Fruit fly (Drosophila melanogaster) whole organism, adult: Measurements from ENCODE around the gene Ssb-c31a.

Experiments
- CG11617 ChIP-seq: fragments of 200-800 bp; sonication (Bioruptor generic); optimal IDR thresholded peaks from 2 replicates; lab custom pipeline; 2017; ENCODE audit warnings: mild to moderate bottlenecking, missing biosample characterization, missing genetic modification reagents, missing genetic modification characterization
- CG12768 ChIP-seq: fragments of 200-800 bp; sonication (Bioruptor generic); optimal IDR thresholded peaks from 2 replicates; lab custom pipeline; 2017; ENCODE audit warnings: missing biosample characterization, missing genetic modification characterization, mild to moderate bottlenecking, moderate library complexity, missing genetic modification reagents
- CG14711 ChIP-seq: fragments of 200-800 bp; sonication (Bioruptor generic); optimal IDR thresholded peaks from 2 replicates; lab custom pipeline; 2018; ENCODE audit warnings: missing biosample characterization, mild to moderate bottlenecking, missing genetic modification characterization, moderate library complexity
- CG1620 ChIP-seq: fragments of 200-800 bp; sonication (Bioruptor generic); optimal IDR thresholded peaks from 2 replicates; lab custom pipeline; 2016; ENCODE audit warnings: missing biosample characterization, missing genetic modification characterization
- CG33017 ChIP-seq: fragments of 200-800 bp; sonication (Bioruptor generic); optimal IDR thresholded peaks from 2 replicates; lab custom pipeline; 2018; ENCODE audit warnings: missing biosample characterization, mild to moderate bottlenecking, missing genetic modification characterization, moderate library complexity
- CG5204 ChIP-seq: fragments of 200-800 bp; sonication (Bioruptor generic); optimal IDR thresholded peaks from 2 replicates; lab custom pipeline; 2016; ENCODE audit warnings: missing biosample characterization, missing genetic modification characterization
- CG7045 ChIP-seq: fragments of 200-800 bp; sonication (Bioruptor generic); optimal IDR thresholded peaks from 2 replicates; lab custom pipeline; 2017; ENCODE audit warnings: missing biosample characterization, mild to moderate bottlenecking, missing genetic modification characterization
- CG7101 ChIP-seq: fragments of 200-800 bp; sonication (Bioruptor generic); optimal IDR thresholded peaks from 2 replicates; lab custom pipeline; 2018; ENCODE audit warnings: missing biosample characterization, mild to moderate bottlenecking, missing genetic modification characterization, moderate library complexity
- Clk ChIP-seq: fragments of 200-800 bp; sonication (Bioruptor generic); optimal IDR thresholded peaks from 2 replicates; lab custom pipeline; 2017; ENCODE audit warnings: missing biosample characterization, missing genetic modification characterization
- Crg-1 ChIP-seq: fragments of 200-800 bp; sonication (Bioruptor generic); optimal IDR thresholded peaks from 2 replicates; lab custom pipeline; 2016; ENCODE audit warnings: missing biosample characterization, missing genetic modification characterization
- Hr96 ChIP-seq: fragments of 200-800 bp; sonication (Bioruptor generic); optimal IDR thresholded peaks from 2 replicates; lab custom pipeline; 2016; ENCODE audit warnings: missing biosample characterization, missing genetic modification characterization
- Mnt ChIP-seq: fragments of 200-800 bp; sonication (Bioruptor generic); optimal IDR thresholded peaks from 2 replicates; lab custom pipeline; 2016; ENCODE audit warnings: missing biosample characterization, mild to moderate bottlenecking, missing genetic modification characterization
- bab1 ChIP-seq: fragments of 200-800 bp; sonication (Bioruptor generic); optimal IDR thresholded peaks from 3 replicates; lab custom pipeline; 2019; ENCODE audit warnings: missing biosample characterization, mild to moderate bottlenecking, missing genetic modification characterization, moderate library complexity
- cic ChIP-seq: fragments of 200-800 bp; sonication (Bioruptor generic); optimal IDR thresholded peaks from 2 replicates; lab custom pipeline; 2017; ENCODE audit warnings: missing biosample characterization, mild to moderate bottlenecking, missing genetic modification characterization, moderate library complexity
- cnc ChIP-seq, 2 experiments: fragments of >200 bp; optimal IDR thresholded peaks; 2 replicates each; lab custom pipeline; 2017
- kay ChIP-seq: fragments of 200-800 bp; sonication (Bioruptor generic); peaks from one replicate; lab custom pipeline; 2016; ENCODE audit warnings: missing biosample characterization, missing genetic modification characterization, borderline replicate concordance
- ovo ChIP-seq: fragments of 200-800 bp; sonication (Bioruptor generic); optimal IDR thresholded peaks from 2 replicates; lab custom pipeline; 2016; ENCODE audit warnings: missing biosample characterization, missing genetic modification characterization
- pad ChIP-seq: fragments of 200-800 bp; sonication (Bioruptor generic); optimal IDR thresholded peaks from 3 replicates; lab custom pipeline; 2017; ENCODE audit warnings: missing biosample characterization, missing genetic modification characterization, mild to moderate bottlenecking, moderate library complexity, missing genetic modification reagents
- tj ChIP-seq: fragments of 200-800 bp; sonication (Bioruptor generic); optimal IDR thresholded peaks from 3 replicates; lab custom pipeline; 2017; ENCODE audit warnings: missing biosample characterization, mild to moderate bottlenecking, missing genetic modification characterization, moderate library complexity
- toe ChIP-seq: fragments of 200-800 bp; sonication (Bioruptor generic); optimal IDR thresholded peaks from 2 replicates; lab custom pipeline; 2016; ENCODE audit warnings: missing biosample characterization, missing genetic modification characterization

The Ssb-c31a gene

dm6 chr2L:8211070-8211469 lies at the start of gene Ssb-c31a:
TSS of gene Ssb-c31a (plus strand) at chr2L:8211347.
- TF ChIP-seq cnc (optimal IDR thresholded peaks at IDR 0.05; lab: Kevin White, UChicago) (no peak), CG33017 (tag; lab: Kevin White, UChicago) (peak; percentile 72), cic (GFP tag; lab: Kevin White, UChicago) (peak; percentile 50), kay (GFP tag; lab: Kevin White, UChicago) (peak; percentile 94), Hr96 (GFP tag; lab: Kevin White, UChicago) (peak; percentile 75), CG7045 (peak; percentile 74), CG7101 (tag; lab: Kevin White, UChicago) (peak; percentile 83), CG5204 (GFP tag; lab: Kevin White, UChicago) (peak; percentile 87), tj (GFP tag; lab: Kevin White, UChicago) (peak; percentile 69), pad (peak; percentile 69), CG12768 (GFP tag; lab: Kevin White, UChicago) (peak; percentile 81), Mnt (GFP tag; lab: Kevin White, UChicago) (peak; percentile 76), toe (GFP tag; lab: Kevin White, UChicago) (peak; percentile 87), CG11617 (GFP tag; lab: Kevin White, UChicago) (peak; percentile 74), Clk (GFP tag; lab: Kevin White, UChicago) (peak; percentile 42), ovo (GFP tag; lab: Kevin White, UChicago) (peak; percentile 55), Crg-1 (GFP tag; lab: Kevin White, UChicago) (peak; percentile 91), bab1 (GFP tag; lab: Kevin White, UChicago) (peak; percentile 71), CG1620 (GFP tag; lab: Kevin White, UChicago) (peak; percentile 88), CG14711 (tag; lab: Kevin White, UChicago) (peak; percentile 61)

- TF ChIP-seq kay (GFP tag; lab: Kevin White, UChicago) (no peak), bab1 (GFP tag; lab: Kevin White, UChicago) (no peak), CG1620 (GFP tag; lab: Kevin White, UChicago) (no peak), Mnt (GFP tag; lab: Kevin White, UChicago) (no peak), toe (GFP tag; lab: Kevin White, UChicago) (no peak), pad (no peak), CG33017 (tag; lab: Kevin White, UChicago) (no peak), Clk (GFP tag; lab: Kevin White, UChicago) (no peak), CG12768 (GFP tag; lab: Kevin White, UChicago) (no peak), cnc (optimal IDR thresholded peaks at IDR 0.05; lab: Kevin White, UChicago) (no peak)
These were observed 49.2 kb upstream of the Ssb-c31a start for dm6 chr2L:8161994-8162306.

dm6 chr2L:8162307-8163024 lies 48.7 kb upstream of the Ssb-c31a start, which contains the start of gene Acbp1:
TSS of gene Acbp1 (minus strand) at chr2L:8162452.
- peak; percentile 100 for TF ChIP-seq CG11617 (GFP tag; lab: Kevin White, UChicago)
- TF ChIP-seq ovo (GFP tag; lab: Kevin White, UChicago) = peak; percentile 88
- peak; percentile 95 for TF ChIP-seq Hr96 (GFP tag; lab: Kevin White, UChicago)
- TF ChIP-seq CG33017 (tag; lab: Kevin White, UChicago) = peak; percentile 99
- peak; percentile 99 for TF ChIP-seq bab1 (GFP tag; lab: Kevin White, UChicago)
- peak; percentile 95 for TF ChIP-seq CG5204 (GFP tag; lab: Kevin White, UChicago)
- peak; percentile 92 for TF ChIP-seq CG14711 (tag; lab: Kevin White, UChicago)
- peak; percentile 95 for TF ChIP-seq Clk (GFP tag; lab: Kevin White, UChicago)
- peak; percentile 98 for TF ChIP-seq CG7045
- TF ChIP-seq CG1620 (GFP tag; lab: Kevin White, UChicago) = peak; percentile 85
- TF ChIP-seq Crg-1 (GFP tag; lab: Kevin White, UChicago) = peak; percentile 87
- TF ChIP-seq pad = peak; percentile 87
- TF ChIP-seq CG7101 (tag; lab: Kevin White, UChicago) = peak; percentile 97
- peak; percentile 92 for TF ChIP-seq kay (GFP tag; lab: Kevin White, UChicago)
- TF ChIP-seq cnc (optimal IDR thresholded peaks at IDR 0.05; lab: Kevin White, UChicago) = no peak
- TF ChIP-seq tj (GFP tag; lab: Kevin White, UChicago) = peak; percentile 90
- peak; percentile 97 for TF ChIP-seq toe (GFP tag; lab: Kevin White, UChicago)
- peak; percentile 92 for TF ChIP-seq Mnt (GFP tag; lab: Kevin White, UChicago)
- peak; percentile 91 for TF ChIP-seq cic (GFP tag; lab: Kevin White, UChicago)
- peak; percentile 98 for TF ChIP-seq CG12768 (GFP tag; lab: Kevin White, UChicago)

dm6 chr2L:8163025-8163351 lies 48.2 kb upstream of the Ssb-c31a start, which contains the start of gene Piezo:
TSS of gene Piezo (plus strand) at chr2L:8163073.
- TF ChIP-seq CG12768 (GFP tag; lab: Kevin White, UChicago) (no peak), cic (GFP tag; lab: Kevin White, UChicago) (peak; percentile 5), CG11617 (GFP tag; lab: Kevin White, UChicago) (no peak), toe (GFP tag; lab: Kevin White, UChicago) (no peak), Mnt (GFP tag; lab: Kevin White, UChicago) (peak; percentile 61), CG1620 (GFP tag; lab: Kevin White, UChicago) (no peak), CG5204 (GFP tag; lab: Kevin White, UChicago) (no peak), pad (no peak), ovo (GFP tag; lab: Kevin White, UChicago) (no peak), tj (GFP tag; lab: Kevin White, UChicago) (peak; percentile 65), Crg-1 (GFP tag; lab: Kevin White, UChicago) (no peak), Clk (GFP tag; lab: Kevin White, UChicago) (no peak), Hr96 (GFP tag; lab: Kevin White, UChicago) (no peak), CG7101 (tag; lab: Kevin White, UChicago) (no peak), CG14711 (tag; lab: Kevin White, UChicago) (no peak)
